Worm (Caenorhabditis elegans): ENCODE results near the gene F28A10.13.
"Not testable (repeated sequence)": the region's sequence is repeated elsewhere in the genome, so short reads cannot be mapped to it uniquely, and the experiment has no call there.

F28A10.13 gene

DNA sequence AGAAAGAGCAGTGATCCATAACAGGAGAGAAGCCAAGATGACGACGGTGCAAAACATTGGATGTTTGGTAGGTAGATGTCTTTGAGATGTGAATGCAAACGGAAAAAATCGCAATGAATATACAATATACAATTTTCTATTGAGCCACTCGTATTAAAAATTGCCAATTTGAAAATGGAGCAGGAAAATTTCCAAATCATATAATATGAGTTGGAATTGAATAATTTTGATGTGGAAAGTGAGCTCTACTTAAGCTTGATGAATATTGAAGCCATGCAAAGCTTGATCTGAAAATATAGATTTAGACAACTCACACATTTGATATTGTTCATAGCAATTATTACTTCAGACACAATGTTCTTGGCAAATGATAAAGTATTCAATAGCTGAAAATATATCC lies 10.2 kb upstream of the F28A10.13 start, which contains the start of gene F28A10.8:
Gene F28A10.8 (minus strand): TSS at position 101 of the 400 bp plus-strand sequence.
- TF ChIP-seq ceh-16 (tag; optimal IDR thresholded peaks at IDR 0.05) (no peak), sma-9 (GFP tag; optimal IDR thresholded peaks at IDR 0.05) (no peak), sma-9 (tag; optimal IDR thresholded peaks at IDR 0.05) (no peak), alr-1 (tag; optimal IDR thresholded peaks at IDR 0.05) (no peak), ztf-11 (tag; optimal IDR thresholded peaks at IDR 0.05) (no peak), Y55F3AM.14 (GFP tag; optimal IDR thresholded peaks at IDR 0.05) (no peak), lin-11 (tag; optimal IDR thresholded peaks at IDR 0.05) (no peak), nhr-77 (tag; optimal IDR thresholded peaks at IDR 0.05) (no peak), elt-3 (tag; optimal IDR thresholded peaks at IDR 0.05) (no peak), egl-27 (tag; optimal IDR thresholded peaks at IDR 0.05) (no peak), mbf-1 (tag; optimal IDR thresholded peaks at IDR 0.05) (no peak), nhr-12 (tag; optimal IDR thresholded peaks at IDR 0.05) (no peak), dmd-4 (tag; optimal IDR thresholded peaks at IDR 0.05) (no peak), unc-62 (GFP tag; optimal IDR thresholded peaks at IDR 0.05) (no peak), zag-1 (tag; optimal IDR thresholded peaks at IDR 0.05) (no peak), ztf-1 (GFP tag; conservative IDR thresholded peaks at IDR 0.05) (no peak), crh-2 (tag; optimal IDR thresholded peaks at IDR 0.05) (no peak)

- no peak for TF ChIP-seq ZK546.5 (tag; optimal IDR thresholded peaks at IDR 0.05)
Observed at ce11 chrII:840131-840530, 8.5 kb upstream of the F28A10.13 start, which contains the start of gene clc-33. TSS of gene clc-33 (plus strand) at chrII:840431.

DNA sequence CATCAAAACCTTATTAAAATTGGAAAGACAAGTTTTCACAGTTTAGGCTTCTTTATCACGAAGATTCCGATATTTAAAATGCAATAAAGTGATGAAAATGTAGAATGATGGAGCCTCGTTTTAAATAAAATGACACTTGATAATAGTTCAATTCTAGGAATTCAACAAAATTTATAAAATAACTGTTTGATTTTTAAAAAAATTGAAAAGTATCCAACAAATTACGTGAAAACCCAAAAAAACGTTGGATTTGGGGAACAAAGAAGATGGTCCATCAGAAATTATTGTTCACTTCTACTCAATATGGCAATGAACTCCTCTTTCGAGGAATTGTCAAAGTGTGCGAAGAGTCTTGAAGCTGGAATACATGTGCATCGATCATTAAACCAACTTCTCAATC lies 4.6 kb upstream of the F28A10.13 start, which contains the start of gene F28A10.4:
Gene F28A10.4 (plus strand): TSS at position 301 of the 400 bp plus-strand sequence.
- TF ChIP-seq unc-55 (GFP tag; optimal IDR thresholded peaks at IDR 0.05) (no peak), ztf-4 (tag; optimal IDR thresholded peaks at IDR 0.05) (no peak), mbf-1 (tag; optimal IDR thresholded peaks at IDR 0.05) (no peak), elt-1 (tag; optimal IDR thresholded peaks at IDR 0.05) (no peak), gmeb-1 (tag; optimal IDR thresholded peaks at IDR 0.05) (no peak), nhr-23 (tag; optimal IDR thresholded peaks at IDR 0.05) (no peak)

DNA sequence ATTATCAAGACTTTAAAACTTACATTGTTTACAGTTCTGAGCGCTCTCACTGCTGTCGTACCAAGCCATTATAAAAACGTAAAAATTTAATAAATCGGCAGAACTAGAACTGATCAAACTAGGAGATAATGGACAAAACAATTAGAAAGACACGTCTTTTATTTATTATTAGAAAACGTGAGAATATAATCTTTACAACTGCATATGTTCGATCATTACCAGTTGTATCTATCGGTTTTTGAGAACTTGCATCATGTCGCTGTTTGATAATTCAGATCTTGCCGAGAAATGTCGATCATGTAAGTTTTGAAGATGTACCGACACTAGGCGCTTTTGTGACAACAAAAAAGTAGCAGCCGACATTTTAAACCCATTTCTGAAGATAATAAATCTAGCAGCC lies 3.0 kb upstream of the F28A10.13 start, which contains the start of gene F28A10.7:
Gene F28A10.7 (minus strand): TSS at position 101 of the 400 bp plus-strand sequence.
- TF ChIP-seq ztf-1 (GFP tag; conservative IDR thresholded peaks at IDR 0.05) (no peak), blmp-1 (tag; optimal IDR thresholded peaks at IDR 0.05; ENCODE audit: insufficient read depth) (no peak), fos-1 (tag; optimal IDR thresholded peaks at IDR 0.05) (no peak), unc-55 (GFP tag; optimal IDR thresholded peaks at IDR 0.05) (no peak), lsy-2 (tag; optimal IDR thresholded peaks at IDR 0.05) (no peak), egl-27 (tag; optimal IDR thresholded peaks at IDR 0.05) (no peak), nhr-77 (tag; optimal IDR thresholded peaks at IDR 0.05) (no peak)

- TF ChIP-seq ceh-82, ztf-4, alr-1 (tag; optimal IDR thresholded peaks at IDR 0.05): not testable (repeated sequence)
Observed at ce11 chrII:850567-850966, 2.0 kb downstream of the F28A10.13 start, which contains the start of gene F28A10.5. TSS of gene F28A10.5 (minus strand) at chrII:850667.

ce11 chrII:861564-861963 lies 13.0 kb downstream of the F28A10.13 start, which contains the start of gene Y46B2A.4:
TSS of gene Y46B2A.4 (plus strand) at chrII:861864.
- TF ChIP-seq nhr-11 (tag; optimal IDR thresholded peaks at IDR 0.05) (no peak), fos-1 (tag; optimal IDR thresholded peaks at IDR 0.05) (no peak), crh-2 (tag; optimal IDR thresholded peaks at IDR 0.05) (no peak), gmeb-1 (tag; optimal IDR thresholded peaks at IDR 0.05) (no peak), nhr-77 (tag; optimal IDR thresholded peaks at IDR 0.05) (no peak), egl-27 (tag; optimal IDR thresholded peaks at IDR 0.05) (no peak), nhr-129 (tag; optimal IDR thresholded peaks at IDR 0.05) (no peak)

DNA sequence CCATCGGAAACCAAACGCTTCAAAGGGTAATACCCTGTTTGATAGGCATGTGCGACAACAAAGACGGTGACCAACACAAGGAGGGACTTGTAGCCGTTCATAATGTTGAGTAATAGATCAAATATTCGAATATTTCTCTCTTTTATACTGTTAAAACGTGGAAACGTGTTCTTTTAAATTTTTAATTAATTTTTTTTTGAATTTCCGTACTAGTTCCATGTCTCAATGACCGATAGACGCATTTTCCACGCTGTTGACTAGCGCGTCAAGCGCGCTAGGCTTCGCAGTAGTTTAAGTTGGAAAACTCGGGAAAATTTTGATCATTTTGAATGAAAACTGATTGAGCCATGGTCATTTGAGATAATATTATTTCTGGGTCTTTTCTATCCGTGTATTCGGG lies 18.2 kb downstream of the F28A10.13 start, which contains the start of gene Y46B2A.3:
Gene Y46B2A.3 (minus strand): TSS at position 101 of the 400 bp plus-strand sequence.
- no peak for TF ChIP-seq sma-3 (GFP tag; optimal IDR thresholded peaks at IDR 0.05)
- no peak for TF ChIP-seq nhr-129 (tag; optimal IDR thresholded peaks at IDR 0.05)
- TF ChIP-seq mbf-1 (tag; optimal IDR thresholded peaks at IDR 0.05) = no peak
- TF ChIP-seq nhr-6 (tag; optimal IDR thresholded peaks at IDR 0.05) = no peak
- TF ChIP-seq ztf-1 (GFP tag; conservative IDR thresholded peaks at IDR 0.05) = no peak
- no peak for TF ChIP-seq lin-39 (tag; optimal IDR thresholded peaks at IDR 0.05)
- no peak for TF ChIP-seq F13H6.1 (tag; optimal IDR thresholded peaks at IDR 0.05)
- TF ChIP-seq dmd-4 (tag; optimal IDR thresholded peaks at IDR 0.05) = no peak
- TF ChIP-seq lin-13 (GFP tag; optimal IDR thresholded peaks at IDR 0.05) = no peak
- no peak for TF ChIP-seq gmeb-1 (tag; optimal IDR thresholded peaks at IDR 0.05)
- no peak for TF ChIP-seq nhr-11 (tag; optimal IDR thresholded peaks at IDR 0.05)
- no peak for TF ChIP-seq nhr-21 (tag; optimal IDR thresholded peaks at IDR 0.05)
- TF ChIP-seq peb-1 (tag; optimal IDR thresholded peaks at IDR 0.05) = no peak
- no peak for TF ChIP-seq C34F6.9 (tag; optimal IDR thresholded peaks at IDR 0.05)
- TF ChIP-seq Y55F3AM.14 (GFP tag; optimal IDR thresholded peaks at IDR 0.05) = no peak
- no peak for TF ChIP-seq ceh-16 (tag; optimal IDR thresholded peaks at IDR 0.05)
- TF ChIP-seq skn-1 (tag; optimal IDR thresholded peaks at IDR 0.05) = no peak
- TF ChIP-seq fos-1 (tag; optimal IDR thresholded peaks at IDR 0.05) = no peak
- TF ChIP-seq mab-5 (tag; optimal IDR thresholded peaks at IDR 0.05) = no peak
- no peak for TF ChIP-seq mdl-1 (tag; optimal IDR thresholded peaks at IDR 0.05)

Measured in whole organism, L2 larva.